Worm (Caenorhabditis elegans): Measurements from ENCODE around the gene C16A11.5.

DNA sequence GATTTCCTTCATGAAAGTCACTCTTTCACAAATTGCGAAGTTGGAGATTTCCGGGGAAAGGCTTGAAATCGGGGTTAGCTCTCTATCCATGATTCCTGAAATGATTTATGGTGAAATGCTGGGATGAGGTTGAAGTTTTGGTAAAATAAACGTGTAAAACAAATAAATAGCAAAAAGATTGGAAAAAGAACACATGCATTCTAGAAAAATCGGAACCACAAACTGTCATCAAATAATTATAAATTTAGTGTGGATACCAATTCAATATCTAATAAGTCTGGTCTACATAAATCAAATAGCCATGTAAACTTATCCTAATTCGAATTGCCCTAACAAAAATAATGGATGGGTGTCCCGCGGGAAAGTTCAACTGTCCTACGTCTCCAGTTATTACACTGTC, 49.7 kb upstream of the C16A11.5 start, which contains the start of gene R03H10.6:
- TF ChIP-seq him-1 (tag; optimal IDR thresholded peaks at IDR 0.05) (no peak), W03F9.2 (tag; optimal IDR thresholded peaks at IDR 0.05) (no peak), dao-5 (tag; optimal IDR thresholded peaks at IDR 0.05) (no peak)

Data from whole organism, L4/young adult.